Worm (Caenorhabditis elegans): ENCODE results near the gene str-30.

DNA sequence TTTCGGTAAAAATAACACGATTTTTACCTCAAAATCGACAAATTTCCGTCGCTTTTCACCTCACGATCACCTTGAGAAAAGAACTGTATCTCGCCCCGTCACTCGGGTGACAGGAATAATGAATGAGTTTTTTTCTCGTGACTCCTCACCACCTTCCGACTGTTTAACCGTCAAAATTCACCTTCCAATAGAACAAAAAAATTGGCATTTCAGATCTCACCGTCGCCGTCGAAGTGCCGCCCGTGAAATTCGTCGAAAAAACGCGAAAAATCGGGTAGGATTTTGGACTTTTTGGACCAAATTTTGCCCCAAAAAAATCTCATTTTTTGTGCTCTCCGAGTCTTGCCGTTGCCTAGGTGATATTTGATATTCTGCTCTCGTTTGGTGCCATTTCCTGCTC, 38.0 kb upstream of the str-30 start, which contains the start of gene unc-132:
- no peak for TF ChIP-seq flt-1 (GFP tag; IDR thresholded peaks at IDR 0.05)
- no peak for TF ChIP-seq T22C8.4 (GFP tag; IDR thresholded peaks at IDR 0.05)
- TF ChIP-seq ztf-23 (GFP tag; IDR thresholded peaks at IDR 0.05): no peak
- no peak for TF ChIP-seq med-1 (GFP tag; optimal IDR thresholded peaks at IDR 0.05; ENCODE audit: insufficient read depth)
- no peak for TF ChIP-seq cog-1 (tag; optimal IDR thresholded peaks at IDR 0.05)
- TF ChIP-seq ztf-29 (GFP tag; IDR thresholded peaks at IDR 0.05): no peak
- no peak for TF ChIP-seq klf-2 (GFP tag; conservative IDR thresholded peaks at IDR 0.05)
- TF ChIP-seq ref-1 (GFP tag; conservative IDR thresholded peaks at IDR 0.05): no peak
- no peak for TF ChIP-seq tab-1 (GFP tag; IDR thresholded peaks at IDR 0.05)
